Worm (Caenorhabditis elegans): Measurements from ENCODE around the gene C01G12.9.

ce11 chrII:14627330-14627729, 48.5 kb downstream of the C01G12.9 start, which contains the start of gene tag-297:
- TF ChIP-seq nhr-237 (tag; optimal IDR thresholded peaks at IDR 0.05): no peak
- no peak for TF ChIP-seq nhr-12 (tag; optimal IDR thresholded peaks at IDR 0.05)
- TF ChIP-seq pha-4 (tag; optimal IDR thresholded peaks at IDR 0.05): no peak
- no peak for TF ChIP-seq lin-13 (tag; optimal IDR thresholded peaks at IDR 0.05)
